Fruit fly (Drosophila melanogaster): ENCODE data around the gene CG1835.

Gene CG1835

DNA sequence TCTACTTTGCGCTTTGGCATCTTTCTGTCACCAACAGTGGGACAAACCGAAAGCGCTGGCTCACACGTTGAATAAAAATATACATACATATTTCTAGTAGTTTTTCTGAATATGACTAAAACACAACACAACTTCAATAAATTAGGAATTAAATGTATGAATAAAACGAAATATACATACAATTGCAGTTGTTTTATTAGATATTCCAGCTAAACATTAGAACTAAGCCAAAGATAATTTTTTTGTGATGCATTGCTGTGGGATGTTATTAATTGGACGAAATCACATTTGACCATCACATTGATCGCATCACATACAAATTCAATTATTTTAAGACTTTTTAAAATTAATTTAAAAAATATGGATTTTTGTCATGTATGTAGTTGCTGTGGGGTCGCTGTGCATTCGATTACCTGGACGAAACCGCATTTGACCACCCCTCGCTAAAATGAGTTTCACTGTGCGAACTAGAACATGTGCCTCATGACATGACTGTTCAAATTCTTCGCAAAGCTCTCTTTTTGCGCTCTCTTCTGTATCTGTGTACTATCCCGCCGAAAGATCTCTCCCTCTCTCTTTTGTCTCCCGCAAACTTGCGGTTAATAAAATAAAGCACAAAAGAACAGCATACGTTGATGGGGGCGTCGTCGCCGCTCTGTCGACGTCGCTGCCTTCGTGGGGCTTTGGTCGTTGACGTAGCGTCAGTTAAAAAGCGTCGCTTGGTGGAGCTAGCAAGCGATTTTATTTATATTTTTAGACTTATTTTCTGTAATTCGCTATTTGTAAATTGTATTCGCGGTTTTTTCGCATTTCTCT, 5.0 kb upstream of the CG1835 start, which contains the start of gene Cyp6v1 (continued):
- no peak for TF ChIP-seq ranshi (GFP tag; IDR thresholded peaks at IDR 0.05)
- no peak for TF ChIP-seq nau (GFP tag; optimal IDR thresholded peaks at IDR 0.05)
- TF ChIP-seq CG11504 (tag; optimal IDR thresholded peaks at IDR 0.05): peak; percentile 60
- TF ChIP-seq en (GFP tag; optimal IDR thresholded peaks at IDR 0.05): no peak
- no peak for TF ChIP-seq CG18764 (GFP tag; optimal IDR thresholded peaks at IDR 0.05)
- no peak for TF ChIP-seq nerfin-2 (GFP tag; IDR thresholded peaks at IDR 0.05; ENCODE audit: partially characterized antibody)
- peak; percentile 75 for TF ChIP-seq Meics (GFP tag; optimal IDR thresholded peaks at IDR 0.05)
- no peak for TF ChIP-seq insv (GFP tag; optimal IDR thresholded peaks at IDR 0.05)
- no peak for TF ChIP-seq tgo (GFP tag; IDR thresholded peaks at IDR 0.05)
- peak; percentile 39 for TF ChIP-seq CG17385 (GFP tag; optimal IDR thresholded peaks at IDR 0.05)
- no peak for TF ChIP-seq ash1 (GFP tag; optimal IDR thresholded peaks at IDR 0.05)
- TF ChIP-seq Dbx (GFP tag; IDR thresholded peaks at IDR 0.05): no peak
- no peak for TF ChIP-seq Tbp (GFP tag; optimal IDR thresholded peaks at IDR 0.05)
- no peak for TF ChIP-seq crol (GFP tag; IDR thresholded peaks at IDR 0.05)
- TF ChIP-seq usp (GFP tag; optimal IDR thresholded peaks at IDR 0.05): no peak
- TF ChIP-seq pnt (GFP tag; optimal IDR thresholded peaks at IDR 0.05): no peak
- no peak for TF ChIP-seq CG12104 (GFP tag; optimal IDR thresholded peaks at IDR 0.05)
- no peak for TF ChIP-seq Scr (GFP tag; IDR thresholded peaks at IDR 0.05; ENCODE audit: partially characterized antibody)
- 0 out of 4 replicates have a peak, but pooled peaks have one; percentile 6 for TF ChIP-seq Gug (GFP tag; IDR thresholded peaks at IDR 0.05)
- TF ChIP-seq peb (GFP tag; IDR thresholded peaks at IDR 0.05): no peak
- no peak for TF ChIP-seq hth (optimal IDR thresholded peaks at IDR 0.05)
- TF ChIP-seq CG2202 (tag; optimal IDR thresholded peaks at IDR 0.05): no peak
- no peak for TF ChIP-seq Ada2b (GFP tag; IDR thresholded peaks at IDR 0.05)
- no peak for TF ChIP-seq pros (GFP tag; optimal IDR thresholded peaks at IDR 0.05)
- TF ChIP-seq crp (GFP tag; optimal IDR thresholded peaks at IDR 0.05): no peak
- TF ChIP-seq Dip2 (GFP tag; IDR thresholded peaks at IDR 0.05): no peak
- no peak for TF ChIP-seq zfh1 (GFP tag; IDR thresholded peaks at IDR 0.05)
- TF ChIP-seq NC2α (GFP tag; optimal IDR thresholded peaks at IDR 0.05): no peak
- no peak for TF ChIP-seq Stat92E (GFP tag; optimal IDR thresholded peaks at IDR 0.05)
- no peak for TF ChIP-seq Lpt (GFP tag; optimal IDR thresholded peaks at IDR 0.05)
- no peak for TF ChIP-seq Sry-δ (GFP tag; optimal IDR thresholded peaks at IDR 0.05)
- no peak for TF ChIP-seq TFAM (GFP tag; optimal IDR thresholded peaks at IDR 0.05)
- no peak for TF ChIP-seq yki (optimal IDR thresholded peaks at IDR 0.05)
- no peak for TF ChIP-seq CG8089 (GFP tag; optimal IDR thresholded peaks at IDR 0.05)
- no peak for TF ChIP-seq CG6254 (GFP tag; optimal IDR thresholded peaks at IDR 0.05)
- no peak for TF ChIP-seq dan (GFP tag; IDR thresholded peaks at IDR 0.05)
- no peak for TF ChIP-seq so (GFP tag; IDR thresholded peaks at IDR 0.05)
- TF ChIP-seq Xrp1 (GFP tag; IDR thresholded peaks at IDR 0.05): 0 out of 2 replicates have a peak, but pooled peaks have one; percentile 24
- peak; percentile 53 for TF ChIP-seq nmo (GFP tag; optimal IDR thresholded peaks at IDR 0.05)
- TF ChIP-seq CG11695 (GFP tag; IDR thresholded peaks at IDR 0.05): no peak
- TF ChIP-seq jigr1 (GFP tag; IDR thresholded peaks at IDR 0.05): no peak
- no peak for TF ChIP-seq her (GFP tag; optimal IDR thresholded peaks at IDR 0.05)
- no peak for TF ChIP-seq slp2 (GFP tag; optimal IDR thresholded peaks at IDR 0.05)
- peak in 1 of 2 experiments; percentile 51 for TF ChIP-seq bsh (GFP tag; optimal IDR thresholded peaks at IDR 0.05)
- no peak for TF ChIP-seq repo (GFP tag; optimal IDR thresholded peaks at IDR 0.05)
- TF ChIP-seq CG30403 (GFP tag; optimal IDR thresholded peaks at IDR 0.05): peak; percentile 57
- peak; percentile 62 for TF ChIP-seq CG10543 (GFP tag; optimal IDR thresholded peaks at IDR 0.05)
- TF ChIP-seq mirr (GFP tag; optimal IDR thresholded peaks at IDR 0.05): no peak
- no peak for TF ChIP-seq CG6791 (GFP tag; IDR thresholded peaks at IDR 0.05; ENCODE audit: partially characterized antibody)
- TF ChIP-seq nom (GFP tag; optimal IDR thresholded peaks at IDR 0.05): peak; percentile 7
- peak; percentile 42 for TF ChIP-seq CG31224 (GFP tag; IDR thresholded peaks at IDR 0.05)
